Fruit fly (Drosophila melanogaster) whole organism: Measurements from ENCODE around the gene CG8032.
A peak's percentile ranks its signal among the peaks of the same experiment; 100 is the strongest.

Source experiments
- CG8478 ChIP-seq: fragments of >200 bp; optimal IDR thresholded peaks from 2 replicates; lab custom pipeline; 2018; ENCODE audit warnings: inconsistent platforms
- Dll ChIP-seq: fragments of >200 bp; optimal IDR thresholded peaks from 2 replicates; lab custom pipeline; 2017
- EcR ChIP-seq, 2 experiments: fragments of >200 bp; optimal IDR thresholded peaks; 2 replicates each; lab custom pipeline; 2017; ENCODE audit warnings: missing biosample characterization in 2 of 2, missing genetic modification characterization in 2 of 2, missing genetic modification reagents in 2 of 2
- pan ChIP-seq: fragments of >200 bp; optimal IDR thresholded peaks from 2 replicates; lab custom pipeline; 2017
- psq ChIP-seq: fragments of >200 bp; optimal IDR thresholded peaks from 2 replicates; lab custom pipeline; 2017
- usp ChIP-seq: fragments of >200 bp; optimal IDR thresholded peaks from 2 replicates; lab custom pipeline; 2017; ENCODE audit warnings: missing biosample characterization, missing genetic modification characterization, mixed read lengths

The CG8032 gene

dm6 chr3R:8658688-8659087 is 5.2 kb upstream of the CG8032 start:
- TF ChIP-seq EcR (GFP tag; optimal IDR thresholded peaks at IDR 0.05; lab: Kevin White, UChicago): no peak

dm6 chr3R:8659200-8659897 is 4.6 kb upstream of the CG8032 start:
- TF ChIP-seq CG8478: peak; percentile 45
- TF ChIP-seq pan (lab: Kevin White, UChicago): no peak
- no peak for TF ChIP-seq psq (lab: Kevin White, UChicago)

dm6 chr3R:8659907-8660660 is 3.8 kb upstream of the CG8032 start:
- TF ChIP-seq pan (lab: Kevin White, UChicago) (peak; percentile 51), CG8478 (no peak)

dm6 chr3R:8660661-8661060 is 3.3 kb upstream of the CG8032 start, which contains the start of gene bel:
Gene bel (minus strand): TSS chr3R:8660761.
- TF ChIP-seq pan (lab: Kevin White, UChicago) (no peak), psq (lab: Kevin White, UChicago) (no peak), Dll (lab: Kevin White, UChicago) (no peak), EcR (GFP tag; optimal IDR thresholded peaks at IDR 0.05; lab: Kevin White, UChicago) (no peak), CG8478 (no peak), usp (GFP tag; lab: Kevin White, UChicago) (no peak)

dm6 chr3R:8664699-8665340 is 905 bp downstream of the CG8032 start:
- TF ChIP-seq pan (lab: Kevin White, UChicago) (peak; percentile 26), Dll (lab: Kevin White, UChicago) (no peak), CG8478 (no peak), psq (lab: Kevin White, UChicago) (no peak), EcR (GFP tag; optimal IDR thresholded peaks at IDR 0.05; lab: Kevin White, UChicago) (no peak), usp (GFP tag; lab: Kevin White, UChicago) (no peak)

- TF ChIP-seq usp (GFP tag; lab: Kevin White, UChicago): no peak
- TF ChIP-seq EcR (GFP tag; optimal IDR thresholded peaks at IDR 0.05; lab: Kevin White, UChicago): no peak
- no peak for TF ChIP-seq psq (lab: Kevin White, UChicago)
- no peak for TF ChIP-seq CG8478
- no peak for TF ChIP-seq Dll (lab: Kevin White, UChicago)
- TF ChIP-seq pan (lab: Kevin White, UChicago): no peak
Measured at dm6 chr3R:8667568-8667967, 3.7 kb downstream of the CG8032 start, which contains the start of gene CG8036. Gene CG8036 (plus strand): TSS chr3R:8667868.

- no peak for TF ChIP-seq usp (GFP tag; lab: Kevin White, UChicago)
- no peak for TF ChIP-seq CG8478
Measured at dm6 chr3R:8668024-8668856, 4.3 kb downstream of the CG8032 start.

- no peak for TF ChIP-seq psq (lab: Kevin White, UChicago)
- peak; percentile 38 for TF ChIP-seq CG8478
Measured at dm6 chr3R:8669029-8669707, 5.3 kb downstream of the CG8032 start.

dm6 chr3R:8669900-8670528 is 6.1 kb downstream of the CG8032 start:
- TF ChIP-seq pan (lab: Kevin White, UChicago): peak; percentile 58
- no peak for TF ChIP-seq usp (GFP tag; lab: Kevin White, UChicago)

- TF ChIP-seq CG8478: no peak
- TF ChIP-seq EcR (GFP tag; optimal IDR thresholded peaks at IDR 0.05; lab: Kevin White, UChicago): no peak
- TF ChIP-seq usp (GFP tag; lab: Kevin White, UChicago): no peak
- TF ChIP-seq psq (lab: Kevin White, UChicago): no peak
- no peak for TF ChIP-seq pan (lab: Kevin White, UChicago)
- no peak for TF ChIP-seq Dll (lab: Kevin White, UChicago)
Measured at dm6 chr3R:8670529-8671491, 6.9 kb downstream of the CG8032 start, which contains the start of gene p. Gene p (minus strand): TSS chr3R:8670684.
